Worm (Caenorhabditis elegans): ENCODE results near the gene cpn-2.
A peak's percentile ranks its signal among the peaks of the same experiment; 100 is the strongest.

Gene cpn-2

ce11 chrII:354494-354893 lies 16.9 kb downstream of the cpn-2 start:
- TF ChIP-seq F13H6.1 (tag; optimal IDR thresholded peaks at IDR 0.05) (no peak), unc-42 (tag; optimal IDR thresholded peaks at IDR 0.05) (peak; percentile 97)

- TF ChIP-seq pha-4 (tag; optimal IDR thresholded peaks at IDR 0.05), result no peak
- TF ChIP-seq ceh-18 (tag; optimal IDR thresholded peaks at IDR 0.05), result no peak
- no peak for TF ChIP-seq rnt-1 (tag; optimal IDR thresholded peaks at IDR 0.05)
- TF ChIP-seq fax-1 (tag; optimal IDR thresholded peaks at IDR 0.05), result no peak
- no peak for TF ChIP-seq ceh-45 (GFP tag; IDR thresholded peaks at IDR 0.05)
- TF ChIP-seq ets-4 (tag; optimal IDR thresholded peaks at IDR 0.05), result no peak
- TF ChIP-seq pat-9 (tag; optimal IDR thresholded peaks at IDR 0.05), result no peak
- no peak for TF ChIP-seq Y22D7AL.16 (tag; optimal IDR thresholded peaks at IDR 0.05)
- no peak for TF ChIP-seq mec-3 (tag; optimal IDR thresholded peaks at IDR 0.05; ENCODE audit: borderline replicate concordance)
- TF ChIP-seq pag-3 (tag; optimal IDR thresholded peaks at IDR 0.05; ENCODE audit: borderline replicate concordance), result no peak
- no peak for TF ChIP-seq ceh-34 (tag; optimal IDR thresholded peaks at IDR 0.05)
- no peak for TF ChIP-seq lin-11 (tag; optimal IDR thresholded peaks at IDR 0.05)
- no peak for TF ChIP-seq sdc-2 (tag; optimal IDR thresholded peaks at IDR 0.05)
- no peak for TF ChIP-seq fkh-10 (GFP tag; optimal IDR thresholded peaks at IDR 0.05)
- no peak for TF ChIP-seq gmeb-2 (tag; optimal IDR thresholded peaks at IDR 0.05)
- no peak for TF ChIP-seq madf-2 (tag; optimal IDR thresholded peaks at IDR 0.05)
These were observed 19.4 kb downstream of the cpn-2 start, which contains the start of gene dmsr-4 for ce11 chrII:356969-357368. TSS of gene dmsr-4 (minus strand) at chrII:357069.

ce11 chrII:367455-367854 lies 29.9 kb downstream of the cpn-2 start, which contains the start of gene ptr-3:
TSS of gene ptr-3 (minus strand) at chrII:367555.
- TF ChIP-seq ahr-1 (tag; optimal IDR thresholded peaks at IDR 0.05) (no peak), sox-4 (tag; optimal IDR thresholded peaks at IDR 0.05) (no peak)

DNA sequence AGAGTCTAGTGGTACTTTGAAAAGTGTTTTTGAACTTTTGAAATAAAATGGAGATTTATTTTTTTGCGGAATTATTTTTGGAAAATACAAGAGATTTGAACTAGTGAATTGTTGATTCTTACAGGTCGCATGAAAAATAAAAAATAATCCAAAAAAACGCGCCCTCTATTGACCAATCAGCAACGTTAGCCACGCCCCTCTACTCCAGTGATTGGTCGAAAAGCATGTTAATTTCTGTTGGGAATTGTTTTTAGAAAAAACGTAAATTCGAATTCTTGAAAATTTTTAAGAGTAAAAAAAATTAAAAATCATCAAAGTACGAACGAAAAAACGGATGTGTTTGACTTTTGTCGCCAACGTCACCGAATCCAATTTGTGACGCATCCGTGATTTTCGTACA lies 32.8 kb downstream of the cpn-2 start:
- TF ChIP-seq nfya-1 (tag; optimal IDR thresholded peaks at IDR 0.05) (peak; percentile 53), elt-2 (tag; optimal IDR thresholded peaks at IDR 0.05) (no peak)

ce11 chrII:371549-371948 lies 34.0 kb downstream of the cpn-2 start:
- TF ChIP-seq lim-6 (tag; optimal IDR thresholded peaks at IDR 0.05) (no peak), unc-86 (tag; optimal IDR thresholded peaks at IDR 0.05) (no peak), dmd-4 (tag; optimal IDR thresholded peaks at IDR 0.05; ENCODE audit: borderline replicate concordance) (no peak), ceh-30 (tag; optimal IDR thresholded peaks at IDR 0.05) (no peak), pros-1 (tag; optimal IDR thresholded peaks at IDR 0.05) (no peak), pat-9 (tag; optimal IDR thresholded peaks at IDR 0.05) (no peak)

DNA sequence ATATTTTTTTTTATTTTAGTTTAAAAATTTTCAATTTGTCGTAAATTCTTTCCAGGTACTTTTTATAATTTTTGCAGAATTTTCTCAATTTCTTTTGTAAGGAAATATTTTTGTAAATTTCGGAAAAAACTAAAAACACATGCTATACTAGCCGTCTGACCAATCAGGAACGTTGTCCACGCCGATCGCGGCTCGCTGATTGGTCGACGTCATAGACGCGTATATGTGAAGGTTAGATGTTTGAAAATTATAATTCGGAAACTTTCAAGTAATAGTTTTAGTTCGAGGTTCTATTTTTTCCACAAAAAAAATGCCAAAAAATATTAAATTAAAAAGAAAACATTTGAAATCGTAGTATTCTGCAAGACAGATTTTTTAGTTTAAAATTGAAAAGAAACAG lies 34.7 kb downstream of the cpn-2 start:
- TF ChIP-seq ceh-31 (tag; optimal IDR thresholded peaks at IDR 0.05) (no peak), nfya-1 (tag; optimal IDR thresholded peaks at IDR 0.05) (peak; percentile 69)

DNA sequence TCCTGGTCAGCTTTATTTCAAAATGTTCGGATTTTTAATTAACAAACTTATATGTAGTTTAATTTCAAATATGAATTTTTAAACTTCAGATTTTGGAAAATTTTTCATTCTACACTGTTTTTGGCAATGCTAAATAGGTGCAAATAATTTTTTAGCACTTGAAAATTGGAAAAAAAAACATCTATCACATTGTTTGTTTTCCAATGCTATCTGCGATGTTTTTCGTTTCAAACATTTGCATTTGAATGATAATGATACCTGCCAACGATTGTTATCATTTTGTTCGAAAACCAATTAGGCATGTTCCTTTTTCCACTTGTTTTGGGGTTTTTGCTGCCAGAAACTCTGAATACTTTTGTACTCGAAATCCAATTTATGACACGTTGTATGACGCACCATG lies 37.4 kb downstream of the cpn-2 start, which contains the start of gene C03H5.4:
TSS of gene C03H5.4 (plus strand) at position 301 of the 400 bp plus-strand sequence.
- TF ChIP-seq hlh-13 (GFP tag; optimal IDR thresholded peaks at IDR 0.05) (no peak), ceh-48 (tag; optimal IDR thresholded peaks at IDR 0.05) (no peak)

DNA sequence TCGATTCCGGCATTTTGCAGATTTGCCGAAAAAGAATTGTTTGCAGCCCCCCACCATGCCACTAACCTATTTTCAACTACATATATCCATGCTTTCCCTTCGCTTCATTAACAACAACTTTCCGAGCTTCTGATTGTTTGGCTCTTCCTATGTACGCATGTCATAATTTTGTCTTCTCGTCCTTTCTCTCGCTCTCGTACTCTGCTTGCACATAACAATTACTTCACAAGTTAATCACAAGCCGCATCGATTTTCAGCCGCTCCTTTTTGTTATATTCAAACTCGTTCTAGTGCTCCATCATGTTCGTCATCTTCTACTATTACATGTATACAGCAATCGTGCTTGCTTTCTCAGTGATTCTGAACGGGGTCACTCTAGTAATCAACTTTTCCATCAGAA lies 40.8 kb downstream of the cpn-2 start, which contains the start of gene C03H5.9:
TSS of gene C03H5.9 (plus strand) at position 301 of the 400 bp plus-strand sequence.
- TF ChIP-seq ceh-22 (tag; optimal IDR thresholded peaks at IDR 0.05) (no peak), ceh-14 (tag; optimal IDR thresholded peaks at IDR 0.05) (no peak), pha-4 (tag; optimal IDR thresholded peaks at IDR 0.05) (no peak), hlh-13 (GFP tag; optimal IDR thresholded peaks at IDR 0.05) (no peak)
